Fruit fly (Drosophila melanogaster) whole organism, pupa: ENCODE results near the gene CG34179.
A peak's percentile ranks its signal among the peaks of the same experiment; 100 is the strongest.

Source experiments
- CG10348 ChIP-seq: fragments of 200-800 bp; sonication (Bioruptor generic); IDR thresholded peaks from 2 replicates; pipeline ENCODE4 v1.3.6; 2022; ENCODE audit warnings: missing biosample characterization, missing genetic modification characterization
- CG12605 ChIP-seq: fragments of 200-800 bp; sonication (Bioruptor generic); IDR thresholded peaks from 2 replicates; pipeline ENCODE4 v1.3.6; 2022; ENCODE audit warnings: missing biosample characterization, missing genetic modification characterization
- CG13204 ChIP-seq: fragments of 200-800 bp; sonication (Bioruptor generic); optimal IDR thresholded peaks from 2 replicates; lab custom pipeline; 2018; ENCODE audit warnings: missing biosample characterization, mild to moderate bottlenecking, missing genetic modification characterization, moderate library complexity
- CG14655 ChIP-seq: fragments of 200-800 bp; sonication (Bioruptor generic); optimal IDR thresholded peaks from 3 replicates; lab custom pipeline; 2017; ENCODE audit warnings: mild to moderate bottlenecking, missing biosample characterization, missing genetic modification reagents, missing genetic modification characterization
- CG15710 ChIP-seq: fragments of 200-800 bp; sonication (Bioruptor generic); optimal IDR thresholded peaks from 2 replicates; lab custom pipeline; 2018; ENCODE audit warnings: missing biosample characterization, mild to moderate bottlenecking, missing genetic modification characterization, moderate library complexity
- CG17806 ChIP-seq: fragments of 200-800 bp; sonication (Bioruptor generic); optimal IDR thresholded peaks from 2 replicates; lab custom pipeline; 2018; ENCODE audit warnings: missing biosample characterization, mild to moderate bottlenecking, missing genetic modification characterization, moderate library complexity
- CG32121 ChIP-seq: fragments of 200-800 bp; sonication (Bioruptor generic); IDR thresholded peaks from 2 replicates; pipeline ENCODE4 v1.3.6; 2022; ENCODE audit warnings: missing biosample characterization, missing genetic modification characterization
- CG34367 ChIP-seq: fragments of 200-800 bp; sonication (Bioruptor generic); optimal IDR thresholded peaks from 2 replicates; lab custom pipeline; 2018; ENCODE audit warnings: missing biosample characterization, mild to moderate bottlenecking, missing genetic modification characterization
- CG4496 ChIP-seq: fragments of 200-800 bp; sonication (Bioruptor generic); IDR thresholded peaks from 3 replicates; pipeline ENCODE4 v1.3.6; 2022; ENCODE audit warnings: missing biosample characterization, missing genetic modification characterization
- CG8159 ChIP-seq: fragments of 200-800 bp; sonication (Bioruptor generic); optimal IDR thresholded peaks from 3 replicates; lab custom pipeline; 2018; ENCODE audit warnings: missing biosample characterization, mild to moderate bottlenecking, missing genetic modification characterization, moderate library complexity
- CG8301 ChIP-seq: fragments of 200-800 bp; sonication (Bioruptor generic); optimal IDR thresholded peaks from 2 replicates; lab custom pipeline; 2018; ENCODE audit warnings: missing biosample characterization, mild to moderate bottlenecking, missing genetic modification characterization
- CG9948 ChIP-seq: fragments of 200-800 bp; sonication (Bioruptor generic); optimal IDR thresholded peaks from 2 replicates; lab custom pipeline; 2018; ENCODE audit warnings: missing biosample characterization, mild to moderate bottlenecking, missing genetic modification characterization, moderate library complexity
- D1 ChIP-seq: fragments of 200-800 bp; sonication (Bioruptor generic); optimal IDR thresholded peaks from 2 replicates; lab custom pipeline; 2018; ENCODE audit warnings: missing biosample characterization, mild to moderate bottlenecking, missing genetic modification characterization, moderate library complexity
- EcR ChIP-seq: fragments of 200-800 bp; sonication (Bioruptor generic); optimal IDR thresholded peaks from 3 replicates; lab custom pipeline; 2019; ENCODE audit warnings: missing biosample characterization, missing genetic modification characterization, mild to moderate bottlenecking, moderate library complexity, missing genetic modification reagents
- Ets98B ChIP-seq: fragments of 200-800 bp; sonication (Bioruptor generic); IDR thresholded peaks from 2 replicates; pipeline ENCODE4 v1.3.6; 2022; ENCODE audit warnings: missing biosample characterization, missing genetic modification characterization
- Pif1A ChIP-seq: fragments of 200-800 bp; sonication (Bioruptor generic); optimal IDR thresholded peaks from 3 replicates; lab custom pipeline; 2016; ENCODE audit warnings: missing biosample characterization, missing genetic modification characterization
- Pif1B ChIP-seq: fragments of 200-800 bp; sonication (Bioruptor generic); optimal IDR thresholded peaks from 3 replicates; lab custom pipeline; 2016; ENCODE audit warnings: missing biosample characterization, missing genetic modification characterization
- Snoo ChIP-seq: fragments of 200-800 bp; sonication (Bioruptor generic); optimal IDR thresholded peaks from 3 replicates; lab custom pipeline; 2017; ENCODE audit warnings: missing biosample characterization, mild to moderate bottlenecking, missing genetic modification characterization, inconsistent platforms
- fd96Ca ChIP-seq: fragments of 200-800 bp; sonication (Bioruptor generic); IDR thresholded peaks from 3 replicates; pipeline ENCODE4 v1.3.6; 2022; ENCODE audit warnings: missing biosample characterization, missing genetic modification characterization
- gl ChIP-seq: fragments of 200-800 bp; sonication (Bioruptor generic); optimal IDR thresholded peaks from 2 replicates; lab custom pipeline; 2018; ENCODE audit warnings: missing biosample characterization, mild to moderate bottlenecking, missing genetic modification characterization
- rn ChIP-seq: fragments of 200-800 bp; sonication (Bioruptor generic); IDR thresholded peaks from 2 replicates; pipeline ENCODE4 v1.3.6; 2022; ENCODE audit warnings: missing biosample characterization, missing genetic modification characterization

CG34179 gene

DNA sequence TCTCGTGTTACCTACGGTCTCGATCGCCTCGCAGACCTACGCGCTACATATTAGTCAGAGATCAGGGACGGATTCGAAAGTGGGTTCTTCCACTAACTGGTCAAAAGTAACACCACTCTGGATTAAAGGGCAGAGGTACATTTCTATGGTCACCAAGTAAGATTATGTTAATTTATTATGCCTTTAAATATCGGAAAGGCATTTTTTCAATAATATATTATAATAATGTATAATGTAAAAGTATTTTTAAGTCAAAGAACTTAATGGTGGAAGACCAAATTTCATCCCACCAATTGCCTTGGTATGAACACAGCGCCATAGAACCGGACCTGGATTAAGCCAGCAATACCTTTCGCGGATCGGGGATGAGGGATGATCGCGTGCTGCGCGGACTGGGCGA is 25.7 kb downstream of the CG34179 start:
- peak; percentile 59 for TF ChIP-seq Snoo (tag; lab: Kevin White, UChicago)
- peak; percentile 77 for TF ChIP-seq CG14655
- TF ChIP-seq Pif1A (GFP tag; lab: Kevin White, UChicago) = peak; percentile 65
- TF ChIP-seq rn (GFP tag; lab: Robert Waterston, UW) = no peak
- no peak for TF ChIP-seq CG10348 (GFP tag; lab: Robert Waterston, UW)
- peak; percentile 53 for TF ChIP-seq CG8301 (tag; lab: Kevin White, UChicago)
- no peak for TF ChIP-seq CG12605 (GFP tag; lab: Robert Waterston, UW)
- TF ChIP-seq gl (tag; lab: Kevin White, UChicago) = peak; percentile 32
- peak; percentile 51; the same call in 2 of the 3 replicates for TF ChIP-seq fd96Ca (GFP tag; lab: Robert Waterston, UW)
- TF ChIP-seq CG15710 (tag; lab: Kevin White, UChicago) = peak; percentile 57
- TF ChIP-seq CG17806 (tag; lab: Kevin White, UChicago) = peak; percentile 76
- TF ChIP-seq Ets98B (GFP tag; lab: Robert Waterston, UW) = no peak
- peak; percentile 16 for TF ChIP-seq D1 (tag; lab: Kevin White, UChicago)
- TF ChIP-seq CG32121 (GFP tag; lab: Robert Waterston, UW) = no peak
- peak; percentile 83 for TF ChIP-seq CG8159 (tag; lab: Kevin White, UChicago)
- peak; percentile 3 for TF ChIP-seq CG13204 (GFP tag; lab: Kevin White, UChicago)
- TF ChIP-seq CG4496 (GFP tag; lab: Robert Waterston, UW) = 0 out of 3 replicates have a peak, but pooled peaks have one; percentile 20
- TF ChIP-seq CG9948 (tag; lab: Kevin White, UChicago) = peak; percentile 66
- TF ChIP-seq CG34367 (tag; lab: Kevin White, UChicago) = peak; percentile 40
- no peak for TF ChIP-seq EcR
- peak; percentile 74 for TF ChIP-seq Pif1B (GFP tag; lab: Kevin White, UChicago)
- TF ChIP-seq, all 21 proteins: peak for 15

dm6 chr2L:6020535-6020934 is 28.0 kb downstream of the CG34179 start, which contains the start of gene CG13996:
TSS of gene CG13996 (plus strand) at chr2L:6020835.
- TF ChIP-seq Pif1B (GFP tag; lab: Kevin White, UChicago) = no peak
- TF ChIP-seq CG9948 (tag; lab: Kevin White, UChicago) = no peak
- no peak for TF ChIP-seq CG32121 (GFP tag; lab: Robert Waterston, UW)
- TF ChIP-seq CG17806 (tag; lab: Kevin White, UChicago) = no peak
- TF ChIP-seq D1 (tag; lab: Kevin White, UChicago) = no peak
- no peak for TF ChIP-seq CG4496 (GFP tag; lab: Robert Waterston, UW)
- no peak for TF ChIP-seq CG12605 (GFP tag; lab: Robert Waterston, UW)
- no peak for TF ChIP-seq gl (tag; lab: Kevin White, UChicago)
- TF ChIP-seq Pif1A (GFP tag; lab: Kevin White, UChicago) = no peak
- no peak for TF ChIP-seq CG15710 (tag; lab: Kevin White, UChicago)
- no peak for TF ChIP-seq CG8301 (tag; lab: Kevin White, UChicago)
- TF ChIP-seq CG14655 = no peak

DNA sequence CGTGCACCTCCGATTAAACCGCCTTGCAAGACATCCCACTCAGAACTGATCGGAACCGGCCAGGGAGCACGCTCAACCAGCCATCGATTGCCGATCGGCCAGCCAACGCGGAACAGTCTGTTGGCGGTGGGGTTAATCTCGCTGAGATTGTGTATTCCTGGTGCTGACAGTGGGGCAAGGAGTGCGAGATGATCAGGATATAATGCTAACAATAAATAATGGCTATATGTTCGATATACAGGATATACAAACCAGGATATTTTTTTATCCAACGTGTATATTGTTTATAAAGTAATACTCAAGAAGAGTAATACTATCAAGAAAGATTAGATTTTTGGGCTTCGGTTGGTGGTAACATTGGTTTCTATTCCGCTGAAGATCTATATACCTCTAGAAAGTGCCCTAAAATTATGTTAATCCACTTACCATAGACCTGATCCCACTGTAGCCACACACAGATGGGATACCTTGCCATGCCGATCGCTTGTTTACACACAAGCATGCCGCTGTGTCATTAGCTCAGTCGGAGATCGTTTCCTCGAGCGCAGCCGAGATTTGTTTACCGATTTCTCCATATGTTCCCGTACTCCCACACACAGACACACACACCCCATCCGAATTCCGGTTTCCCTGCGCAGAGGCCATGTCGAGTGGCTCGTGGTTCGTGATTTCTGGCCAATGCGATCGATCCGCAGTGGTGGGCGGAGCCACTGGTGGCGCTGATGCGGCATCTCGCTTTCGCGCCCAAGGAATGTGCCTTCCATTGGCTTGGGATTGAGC is 29.0 kb downstream of the CG34179 start, which contains the start of gene H2.0:
TSS of gene H2.0 (minus strand) at position 51 of the 780 bp plus-strand sequence.
- peak; percentile 21; the same call in 1 of the 2 replicates for TF ChIP-seq Ets98B (GFP tag; lab: Robert Waterston, UW)
- TF ChIP-seq CG17806 (tag; lab: Kevin White, UChicago) = no peak
- TF ChIP-seq CG10348 (GFP tag; lab: Robert Waterston, UW) = no peak
- 0 out of 3 replicates have a peak, but pooled peaks have one; percentile 17 for TF ChIP-seq fd96Ca (GFP tag; lab: Robert Waterston, UW)
- peak; percentile 42 for TF ChIP-seq gl (tag; lab: Kevin White, UChicago)
- peak; percentile 55 for TF ChIP-seq Pif1A (GFP tag; lab: Kevin White, UChicago)
- TF ChIP-seq CG8301 (tag; lab: Kevin White, UChicago) = peak; percentile 79
- TF ChIP-seq rn (GFP tag; lab: Robert Waterston, UW) = 0 out of 2 replicates have a peak, but pooled peaks have one; percentile 17
- peak; percentile 79 for TF ChIP-seq CG14655
- TF ChIP-seq D1 (tag; lab: Kevin White, UChicago) = no peak
- no peak for TF ChIP-seq CG32121 (GFP tag; lab: Robert Waterston, UW)
- TF ChIP-seq Pif1B (GFP tag; lab: Kevin White, UChicago) = peak; percentile 75
- no peak for TF ChIP-seq EcR
- peak; percentile 10 for TF ChIP-seq CG13204 (GFP tag; lab: Kevin White, UChicago)
- no peak; the same call in 2 of the 3 replicates for TF ChIP-seq CG4496 (GFP tag; lab: Robert Waterston, UW)
- peak; percentile 73 for TF ChIP-seq CG8159 (tag; lab: Kevin White, UChicago)
- TF ChIP-seq CG15710 (tag; lab: Kevin White, UChicago) = peak; percentile 75
- TF ChIP-seq Snoo (tag; lab: Kevin White, UChicago) = no peak
- TF ChIP-seq CG9948 (tag; lab: Kevin White, UChicago) = peak; percentile 62
- no peak for TF ChIP-seq CG34367 (tag; lab: Kevin White, UChicago)

DNA sequence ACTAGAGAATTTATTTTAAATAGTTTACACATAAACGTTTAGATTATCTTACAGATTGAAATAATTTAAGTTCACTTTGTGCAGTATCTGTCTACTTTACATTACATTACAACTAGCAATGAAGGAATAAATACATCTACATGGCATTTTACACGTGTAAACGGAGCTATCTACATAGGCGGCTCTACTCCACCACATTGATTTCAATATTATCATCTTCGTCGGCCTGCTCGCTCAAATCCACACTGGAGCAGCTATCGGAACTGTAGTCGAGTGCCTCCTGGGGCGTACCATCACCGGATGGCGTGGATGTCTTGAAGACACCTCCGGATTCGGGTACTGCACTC is 35.5 kb downstream of the CG34179 start:
- TF ChIP-seq EcR (no peak), CG8301 (tag; lab: Kevin White, UChicago) (no peak), CG12605 (GFP tag; lab: Robert Waterston, UW) (no peak), D1 (tag; lab: Kevin White, UChicago) (no peak), CG34367 (tag; lab: Kevin White, UChicago) (no peak), CG9948 (tag; lab: Kevin White, UChicago) (no peak), Ets98B (GFP tag; lab: Robert Waterston, UW) (no peak), fd96Ca (GFP tag; lab: Robert Waterston, UW) (no peak), CG10348 (GFP tag; lab: Robert Waterston, UW) (no peak), Pif1B (GFP tag; lab: Kevin White, UChicago) (no peak), CG8159 (tag; lab: Kevin White, UChicago) (no peak), Pif1A (GFP tag; lab: Kevin White, UChicago) (no peak), Snoo (tag; lab: Kevin White, UChicago) (no peak), CG14655 (no peak), CG17806 (tag; lab: Kevin White, UChicago) (no peak), CG32121 (GFP tag; lab: Robert Waterston, UW) (no peak), rn (GFP tag; lab: Robert Waterston, UW) (no peak)
